Fruit fly (Drosophila melanogaster): ENCODE data around the gene CG9521.

Gene CG9521

dm6 chrX:14805646-14806045 lies 47.4 kb downstream of the CG9521 start (continued):
- TF ChIP-seq CG12219 (GFP tag; optimal IDR thresholded peaks at IDR 0.05) (no peak), nom (GFP tag; optimal IDR thresholded peaks at IDR 0.05) (no peak), CG1832 (GFP tag; optimal IDR thresholded peaks at IDR 0.05) (no peak), PHDP (tag; optimal IDR thresholded peaks at IDR 0.05) (no peak), fd64A (GFP tag; optimal IDR thresholded peaks at IDR 0.05) (peak; percentile 13), bsh (GFP tag; optimal IDR thresholded peaks at IDR 0.05) (peak in 1 of 2 experiments; percentile 60), CG5180 (GFP tag; optimal IDR thresholded peaks at IDR 0.05) (no peak), danr (GFP tag; IDR thresholded peaks at IDR 0.05) (no peak), CG14710 (tag; optimal IDR thresholded peaks at IDR 0.05) (peak; percentile 7), Mes4 (GFP tag; optimal IDR thresholded peaks at IDR 0.05) (no peak), NK7.1 (GFP tag; optimal IDR thresholded peaks at IDR 0.05) (no peak), chif (GFP tag; optimal IDR thresholded peaks at IDR 0.05) (no peak), ATbp (GFP tag; optimal IDR thresholded peaks at IDR 0.05) (peak; percentile 52), CG6254 (GFP tag; optimal IDR thresholded peaks at IDR 0.05) (peak; percentile 13), onecut (GFP tag; IDR thresholded peaks at IDR 0.05) (no peak), chm (GFP tag; IDR thresholded peaks at IDR 0.05) (no peak), CG34224 (GFP tag; IDR thresholded peaks at IDR 0.05; ENCODE audit: partially characterized antibody) (no peak), CG6272 (GFP tag; IDR thresholded peaks at IDR 0.05) (no peak), ci (GFP tag; IDR thresholded peaks at IDR 0.05) (peak; percentile 64; the same call in 1 of the 3 replicates), esg (GFP tag; conservative IDR thresholded peaks at IDR 0.05) (no peak), CG1603 (tag; optimal IDR thresholded peaks at IDR 0.05) (peak; percentile 48), toy (GFP tag; IDR thresholded peaks at IDR 0.05) (no peak), CG16815 (GFP tag; optimal IDR thresholded peaks at IDR 0.05) (no peak), CG15479 (GFP tag; optimal IDR thresholded peaks at IDR 0.05) (no peak), odd (GFP tag; optimal IDR thresholded peaks at IDR 0.05) (no peak), Ssrp (tag; optimal IDR thresholded peaks at IDR 0.05) (no peak), az2 (GFP tag; optimal IDR thresholded peaks at IDR 0.05) (no peak), NC2β (GFP tag; optimal IDR thresholded peaks at IDR 0.05) (no peak), CG10321 (GFP tag; IDR thresholded peaks at IDR 0.05) (no peak), Sox100B (GFP tag; optimal IDR thresholded peaks at IDR 0.05) (peak; percentile 1), pnt (GFP tag; optimal IDR thresholded peaks at IDR 0.05) (peak; percentile 4), NfI (GFP tag; optimal IDR thresholded peaks at IDR 0.05) (no peak), Deaf1 (tag; optimal IDR thresholded peaks at IDR 0.05) (no peak), CG7987 (GFP tag; optimal IDR thresholded peaks at IDR 0.05) (no peak), CG3407 (GFP tag; optimal IDR thresholded peaks at IDR 0.05) (peak; percentile 28), Drgx (GFP tag; IDR thresholded peaks at IDR 0.05) (0 out of 2 replicates have a peak, but pooled peaks have one; percentile 24), CG10543 (GFP tag; optimal IDR thresholded peaks at IDR 0.05) (no peak), kah (GFP tag; optimal IDR thresholded peaks at IDR 0.05) (no peak), exex (tag; optimal IDR thresholded peaks at IDR 0.05) (no peak), Ptx1 (GFP tag; IDR thresholded peaks at IDR 0.05) (peak; percentile 26; the same call in 1 of the 2 replicates), h (optimal IDR thresholded peaks at IDR 0.05) (no peak), CG18599 (GFP tag; optimal IDR thresholded peaks at IDR 0.05) (no peak), eve (GFP tag; optimal IDR thresholded peaks at IDR 0.05) (no peak), CG8089 (GFP tag; optimal IDR thresholded peaks at IDR 0.05) (no peak), CG10979 (tag; optimal IDR thresholded peaks at IDR 0.05) (peak; percentile 29), Asciz (GFP tag; optimal IDR thresholded peaks at IDR 0.05) (no peak), CG12659 (GFP tag; optimal IDR thresholded peaks at IDR 0.05) (no peak), CG4360 (GFP tag; IDR thresholded peaks at IDR 0.05) (no peak), MESR4 (GFP tag; optimal IDR thresholded peaks at IDR 0.05) (no peak), p53 (GFP tag; optimal IDR thresholded peaks at IDR 0.05) (no peak), MTF-1 (GFP tag; optimal IDR thresholded peaks at IDR 0.05; ENCODE audit: borderline replicate concordance) (no peak)

Measured in whole organism, embryonic.